Worm (Caenorhabditis elegans) whole organism, mixed stage, embryonic: ENCODE data around the gene F35G12.5.

Experiments used
- drap-1 ChIP-seq: fragments of 200-800 bp; sonication (Bioruptor generic); optimal IDR thresholded peaks from 3 replicates; lab custom pipeline; 2018; ENCODE audit warnings: mild to moderate bottlenecking, missing genetic modification characterization, missing compliant biosample characterization
- hlh-1 ChIP-seq: fragments of 150-350 bp; optimal IDR thresholded peaks from 2 replicates; lab custom pipeline; 2014; ENCODE audit warnings: missing biosample characterization, missing genetic modification reagents, missing genetic modification characterization
- lin-13 ChIP-seq: fragments of 150-350 bp; optimal IDR thresholded peaks from 2 replicates; lab custom pipeline; 2014; ENCODE audit warnings: missing biosample characterization, missing genetic modification characterization
- snpc-4 ChIP-seq: fragments of 150-350 bp; optimal IDR thresholded peaks from 2 replicates; lab custom pipeline; 2014; ENCODE audit warnings: missing biosample characterization, missing genetic modification characterization
- sptf-1 ChIP-seq: sonication (generic microtip); optimal IDR thresholded peaks from 2 replicates; lab custom pipeline; 2017; ENCODE audit warnings: mild to moderate bottlenecking, missing genetic modification characterization, moderate library complexity, missing compliant biosample characterization
- unc-62 ChIP-seq: fragments of 150-350 bp; optimal IDR thresholded peaks from 2 replicates; lab custom pipeline; 2014; ENCODE audit warnings: missing biosample characterization, missing genetic modification reagents, missing genetic modification characterization

ce11 chrIII:4626148-4626922, 42.4 kb downstream of the F35G12.5 start:
- TF ChIP-seq snpc-4 (tag; lab: Kevin White, UChicago): no peak
- no peak for TF ChIP-seq sptf-1 (tag; lab: Kevin White, UChicago)
- no peak for TF ChIP-seq hlh-1 (tag; lab: Kevin White, UChicago)
- TF ChIP-seq lin-13 (tag; lab: Kevin White, UChicago): no peak
- no peak for TF ChIP-seq unc-62
- peak; percentile 28 for TF ChIP-seq drap-1 (GFP tag; lab: Kevin White, UChicago)
